Worm (Caenorhabditis elegans) whole organism, L4 larva: Measurements from ENCODE around the gene srz-14.

Source experiments
- F10B5.3 ChIP-seq: sonication (generic microtip); optimal IDR thresholded peaks from 2 replicates; lab custom pipeline; 2016; ENCODE audit warnings: mild to moderate bottlenecking, missing genetic modification characterization, missing compliant biosample characterization
- ZK546.5 ChIP-seq, 2 experiments: sonication (generic microtip); optimal IDR thresholded peaks; 2 replicates each; lab custom pipeline; 2017; ENCODE audit warnings: missing biosample characterization in 2 of 2, missing genetic modification characterization in 2 of 2
- aly-2 ChIP-seq: sonication (generic microtip); optimal IDR thresholded peaks from 2 replicates; lab custom pipeline; 2018; ENCODE audit warnings: missing biosample characterization, missing genetic modification characterization
- ama-1 ChIP-seq: fragments of 150-350 bp; optimal IDR thresholded peaks from 2 replicates; lab custom pipeline; 2014; ENCODE audit warnings: inconsistent platforms, mixed read lengths
- snpc-4 ChIP-seq: fragments of 150-350 bp; optimal IDR thresholded peaks from 2 replicates; lab custom pipeline; 2014; ENCODE audit warnings: missing biosample characterization, missing genetic modification characterization
- zag-1 ChIP-seq: fragments of 150-350 bp; optimal IDR thresholded peaks from 2 replicates; lab custom pipeline; 2014; ENCODE audit warnings: missing biosample characterization, missing genetic modification characterization

DNA sequence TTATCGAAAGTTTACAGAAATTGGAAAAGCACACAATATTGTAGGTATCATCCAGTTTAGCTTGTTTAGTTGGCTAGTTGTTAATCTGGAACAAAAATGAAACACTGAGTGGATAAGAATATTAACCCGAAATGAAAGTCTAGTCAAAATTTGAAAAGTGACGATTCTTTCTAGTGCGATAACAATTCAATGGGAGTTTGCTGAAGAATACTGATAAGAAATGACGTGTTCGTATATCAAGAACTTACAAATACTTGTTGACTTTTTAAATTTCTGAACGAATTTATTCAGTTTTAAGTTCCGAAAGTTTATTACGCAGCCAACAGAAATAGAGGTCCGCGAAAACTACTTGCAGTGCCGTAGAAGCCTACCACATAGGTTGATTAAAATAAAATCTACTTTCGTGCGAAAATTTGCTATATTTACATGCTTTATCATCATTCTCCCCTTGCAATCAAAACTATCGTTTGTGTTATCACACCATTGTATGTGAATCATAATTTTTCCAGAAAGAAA, 40.3 kb upstream of the srz-14 start, which contains the start of gene fbxa-88:
- TF ChIP-seq snpc-4 (no peak), ama-1 (lab: Kevin White, UChicago) (no peak), zag-1 (tag; lab: Kevin White, UChicago) (no peak), aly-2 (no peak), F10B5.3 (tag; lab: Kevin White, UChicago) (no peak), ZK546.5 (tag; optimal IDR thresholded peaks at IDR 0.05; lab: Kevin White, UChicago) (no peak)
